Fruit fly (Drosophila melanogaster): ENCODE data around the gene stg1.
A peak's percentile ranks its signal among the peaks of the same experiment; 100 is the strongest.

- TF ChIP-seq dl (GFP tag; optimal IDR thresholded peaks at IDR 0.05; ENCODE audit: insufficient read depth in 1 of 2, partially characterized antibody in 2 of 2) (no peak), HLH106 (tag; optimal IDR thresholded peaks at IDR 0.05) (peak; percentile 36), Dif (GFP tag; optimal IDR thresholded peaks at IDR 0.05; ENCODE audit: partially characterized antibody) (no peak), Hr78 (GFP tag; optimal IDR thresholded peaks at IDR 0.05) (no peak)
These were observed 34.7 kb upstream of the stg1 start for dm6 chrX:21058991-21059390.

Measured in whole organism, wandering third instar larva.